Worm (Caenorhabditis elegans) whole organism, L2 larva: Measurements from ENCODE around the gene trim-21.

Experiments used
- F13H6.1 ChIP-seq: sonication (generic microtip); optimal IDR thresholded peaks from 2 replicates; lab custom pipeline; 2016; ENCODE audit warnings: missing genetic modification characterization, missing compliant biosample characterization
- ama-1 ChIP-seq: fragments of 150-350 bp; optimal IDR thresholded peaks from 2 replicates; lab custom pipeline; 2018; ENCODE audit warnings: inconsistent platforms
- ceh-82 ChIP-seq: fragments of 150-350 bp; optimal IDR thresholded peaks from 2 replicates; lab custom pipeline; 2014; ENCODE audit warnings: missing biosample characterization, missing genetic modification characterization
- nhr-237 ChIP-seq: fragments of 150-350 bp; optimal IDR thresholded peaks from 2 replicates; lab custom pipeline; 2014; ENCODE audit warnings: missing biosample characterization, missing genetic modification characterization
- nhr-25 ChIP-seq: fragments of 150-350 bp; sonication (generic microtip); optimal IDR thresholded peaks from 3 replicates; lab custom pipeline; 2014; ENCODE audit warnings: missing biosample characterization, missing genetic modification characterization
- nhr-77 ChIP-seq: fragments of 150-350 bp; optimal IDR thresholded peaks from 2 replicates; lab custom pipeline; 2014; ENCODE audit warnings: missing biosample characterization, missing genetic modification characterization
- skn-1 ChIP-seq: sonication (generic microtip); optimal IDR thresholded peaks from 2 replicates; lab custom pipeline; 2017; ENCODE audit warnings: missing biosample characterization, missing genetic modification characterization
- snpc-4 ChIP-seq: fragments of 150-350 bp; optimal IDR thresholded peaks from 2 replicates; lab custom pipeline; 2014; ENCODE audit warnings: missing biosample characterization, missing genetic modification characterization
- unc-39 ChIP-seq: fragments of 150-350 bp; optimal IDR thresholded peaks from 2 replicates; lab custom pipeline; 2014; ENCODE audit warnings: missing biosample characterization, missing genetic modification characterization
- ztf-11 ChIP-seq: sonication (generic microtip); optimal IDR thresholded peaks from 2 replicates; lab custom pipeline; 2017; ENCODE audit warnings: missing biosample characterization, missing genetic modification characterization

- TF ChIP-seq ztf-11 (tag; lab: Kevin White, UChicago) (no peak), ama-1 (no peak), nhr-25 (no peak), unc-39 (tag; lab: Kevin White, UChicago) (no peak), F13H6.1 (no peak), snpc-4 (tag; lab: Kevin White, UChicago) (no peak), ceh-82 (tag; lab: Kevin White, UChicago) (no peak), nhr-77 (tag; lab: Kevin White, UChicago) (no peak), nhr-237 (no peak), skn-1 (tag; lab: Kevin White, UChicago) (no peak)
Measured at ce11 chrII:2332220-2332619, 19.6 kb upstream of the trim-21 start, which contains the start of gene F43C11.8.
